Worm (Caenorhabditis elegans): ENCODE measurements around the gene C13F10.7.

C13F10.7 gene

ce11 chrV:7255095-7255494 lies 32.0 kb upstream of the C13F10.7 start, which contains the start of gene C05C8.8:
Gene C05C8.8 (minus strand): TSS chrV:7255195.
- no peak for TF ChIP-seq gmeb-2 (tag; optimal IDR thresholded peaks at IDR 0.05)
- TF ChIP-seq Y22D7AL.16 (tag; optimal IDR thresholded peaks at IDR 0.05) = no peak
- no peak for TF ChIP-seq C08G9.2 (tag; optimal IDR thresholded peaks at IDR 0.05)
- no peak for TF ChIP-seq unc-55 (GFP tag; optimal IDR thresholded peaks at IDR 0.05)
- TF ChIP-seq eyg-1 (tag; optimal IDR thresholded peaks at IDR 0.05) = no peak
- TF ChIP-seq ttx-3 (tag; optimal IDR thresholded peaks at IDR 0.05) = no peak
- TF ChIP-seq ceh-30 (tag; optimal IDR thresholded peaks at IDR 0.05) = no peak
- no peak for TF ChIP-seq sox-4 (tag; optimal IDR thresholded peaks at IDR 0.05)

- TF ChIP-seq zip-5 (tag; optimal IDR thresholded peaks at IDR 0.05) (no peak), ahr-1 (tag; optimal IDR thresholded peaks at IDR 0.05) (no peak), elt-4 (tag; optimal IDR thresholded peaks at IDR 0.05) (no peak), pqm-1 (tag; optimal IDR thresholded peaks at IDR 0.05) (no peak), ceh-9 (tag; optimal IDR thresholded peaks at IDR 0.05) (no peak), ceh-19 (GFP tag; optimal IDR thresholded peaks at IDR 0.05) (no peak), ceh-2 (tag; optimal IDR thresholded peaks at IDR 0.05) (no peak), K02D7.2 (tag; optimal IDR thresholded peaks at IDR 0.05) (no peak), ceh-24 (tag; optimal IDR thresholded peaks at IDR 0.05) (no peak), dmd-4 (tag; optimal IDR thresholded peaks at IDR 0.05; ENCODE audit: borderline replicate concordance) (no peak), pax-1 (tag; optimal IDR thresholded peaks at IDR 0.05) (no peak), pros-1 (tag; optimal IDR thresholded peaks at IDR 0.05) (no peak), hlh-13 (GFP tag; optimal IDR thresholded peaks at IDR 0.05) (no peak)
Measured at ce11 chrV:7248227-7248953, 25.3 kb upstream of the C13F10.7 start.

- TF ChIP-seq unc-86 (tag; optimal IDR thresholded peaks at IDR 0.05) = no peak
- TF ChIP-seq unc-3 (GFP tag; conservative IDR thresholded peaks at IDR 0.05) = no peak
- no peak for TF ChIP-seq unc-3 (tag; optimal IDR thresholded peaks at IDR 0.05)
- TF ChIP-seq ceh-34 (tag; optimal IDR thresholded peaks at IDR 0.05) = no peak
- TF ChIP-seq eyg-1 (tag; optimal IDR thresholded peaks at IDR 0.05) = no peak
- TF ChIP-seq ceh-14 (tag; optimal IDR thresholded peaks at IDR 0.05) = no peak
- no peak for TF ChIP-seq che-1 (tag; optimal IDR thresholded peaks at IDR 0.05)
- no peak for TF ChIP-seq sox-2 (GFP tag; IDR thresholded peaks at IDR 0.05)
- TF ChIP-seq sox-4 (tag; optimal IDR thresholded peaks at IDR 0.05) = no peak
- TF ChIP-seq Y22D7AL.16 (tag; optimal IDR thresholded peaks at IDR 0.05) = no peak
- TF ChIP-seq ceh-22 (tag; optimal IDR thresholded peaks at IDR 0.05) = no peak
Measured at ce11 chrV:7246951-7247350, 23.9 kb upstream of the C13F10.7 start, which contains the start of gene C05C8.7. Gene C05C8.7 (minus strand): TSS chrV:7247050.

ce11 chrV:7239471-7239870 lies 16.4 kb upstream of the C13F10.7 start, which contains the start of gene C05C8.1:
Gene C05C8.1 (plus strand): TSS chrV:7239771.
- TF ChIP-seq pat-9 (tag; optimal IDR thresholded peaks at IDR 0.05) (no peak), rnt-1 (tag; optimal IDR thresholded peaks at IDR 0.05) (no peak), che-1 (tag; optimal IDR thresholded peaks at IDR 0.05) (no peak), elt-4 (tag; optimal IDR thresholded peaks at IDR 0.05) (no peak), dmd-4 (tag; optimal IDR thresholded peaks at IDR 0.05; ENCODE audit: borderline replicate concordance) (no peak), K09A11.1 (tag; optimal IDR thresholded peaks at IDR 0.05; ENCODE audit: insufficient read depth) (no peak), eyg-1 (tag; optimal IDR thresholded peaks at IDR 0.05) (no peak), ceh-6 (GFP tag; optimal IDR thresholded peaks at IDR 0.05) (no peak), nhr-232 (tag; optimal IDR thresholded peaks at IDR 0.05) (no peak), zip-5 (tag; optimal IDR thresholded peaks at IDR 0.05) (no peak), dve-1 (tag; optimal IDR thresholded peaks at IDR 0.05) (no peak), ets-4 (tag; optimal IDR thresholded peaks at IDR 0.05) (no peak), pros-1 (tag; optimal IDR thresholded peaks at IDR 0.05) (no peak), ama-1 (optimal IDR thresholded peaks at IDR 0.05) (no peak), K02D7.2 (tag; optimal IDR thresholded peaks at IDR 0.05) (no peak), nfya-1 (tag; optimal IDR thresholded peaks at IDR 0.05) (no peak), ceh-2 (tag; optimal IDR thresholded peaks at IDR 0.05) (no peak), ceh-31 (tag; optimal IDR thresholded peaks at IDR 0.05) (no peak), C38D4.7 (GFP tag; optimal IDR thresholded peaks at IDR 0.05) (no peak)

All from whole organism, late embryonic.